Worm (Caenorhabditis elegans): ENCODE data around the gene nlp-41.

nlp-41 gene

DNA sequence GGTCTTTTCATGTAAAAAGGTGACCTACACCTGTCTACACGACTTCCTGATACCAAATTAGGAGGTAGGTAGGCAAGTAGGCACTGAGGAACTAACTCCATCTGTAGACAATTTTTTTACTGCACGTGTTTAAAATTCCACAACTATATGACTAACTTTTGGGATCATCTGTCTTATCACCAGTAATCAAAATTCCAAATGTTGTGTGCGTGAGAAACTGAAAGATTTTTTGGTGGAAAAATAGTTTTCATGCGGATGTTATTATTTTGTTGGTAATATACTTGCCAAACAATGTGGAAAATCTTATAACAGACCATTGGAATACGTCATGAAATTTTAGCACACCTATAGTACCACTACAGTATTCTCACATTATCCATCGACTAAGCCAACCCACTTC, 39.5 kb upstream of the nlp-41 start, which contains the start of gene K10H10.13:
K10H10.13 (minus strand) TSS at position 101 of the 400 bp plus-strand sequence.
- TF ChIP-seq fkh-10 (GFP tag; optimal IDR thresholded peaks at IDR 0.05) (no peak), ceh-63 (GFP tag; optimal IDR thresholded peaks at IDR 0.05) (no peak), nhr-76 (tag; optimal IDR thresholded peaks at IDR 0.05) (no peak), blmp-1 (tag; optimal IDR thresholded peaks at IDR 0.05) (no peak), grh-1 (GFP tag; IDR thresholded peaks at IDR 0.05) (no peak), sup-37 (GFP tag; optimal IDR thresholded peaks at IDR 0.05) (no peak), hlh-4 (tag; optimal IDR thresholded peaks at IDR 0.05) (no peak), sox-4 (tag; optimal IDR thresholded peaks at IDR 0.05) (no peak), nhr-84 (tag; optimal IDR thresholded peaks at IDR 0.05) (no peak), lsy-2 (tag; optimal IDR thresholded peaks at IDR 0.05) (no peak), tlp-1 (tag; optimal IDR thresholded peaks at IDR 0.05) (no peak), nhr-85 (tag) (no peak), ces-1 (GFP tag; optimal IDR thresholded peaks at IDR 0.05) (no peak), aha-1 (tag; optimal IDR thresholded peaks at IDR 0.05) (no peak), nhr-77 (tag; optimal IDR thresholded peaks at IDR 0.05) (no peak), nhr-28 (tag; optimal IDR thresholded peaks at IDR 0.05) (no peak), mab-9 (GFP tag; IDR thresholded peaks at IDR 0.05) (no peak), mep-1 (tag; optimal IDR thresholded peaks at IDR 0.05) (no peak)

DNA sequence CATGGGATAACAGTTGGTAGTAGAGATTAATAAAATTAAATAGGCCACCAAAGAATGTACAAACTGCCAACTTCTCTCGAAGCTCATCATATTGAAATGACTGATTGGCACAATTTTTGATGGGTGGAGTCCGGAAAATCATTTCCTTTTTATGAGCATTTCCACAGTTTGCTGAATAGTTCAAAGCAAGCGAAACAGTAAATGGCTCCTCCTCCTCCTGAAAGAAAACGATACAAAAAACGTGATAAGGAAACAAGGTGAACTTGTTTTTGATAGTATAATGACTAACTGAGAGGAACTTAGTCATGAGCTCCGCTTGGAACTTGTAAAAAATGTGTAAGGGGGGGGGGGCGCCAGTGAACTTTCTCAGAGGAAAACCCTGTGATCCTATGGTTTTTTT, 35.7 kb upstream of the nlp-41 start, which contains the start of gene K10H10.9:
K10H10.9 (minus strand) TSS at position 101 of the 400 bp plus-strand sequence.
- no peak for TF ChIP-seq lin-13 (GFP tag; optimal IDR thresholded peaks at IDR 0.05)
- TF ChIP-seq hlh-17 (GFP tag; optimal IDR thresholded peaks at IDR 0.05; ENCODE audit: borderline replicate concordance): no peak
- TF ChIP-seq C34B4.2 (tag; optimal IDR thresholded peaks at IDR 0.05): no peak
- no peak for TF ChIP-seq sptf-1 (tag; optimal IDR thresholded peaks at IDR 0.05)
- TF ChIP-seq isw-1 (GFP tag; IDR thresholded peaks at IDR 0.05): no peak
- TF ChIP-seq ets-5 (GFP tag; IDR thresholded peaks at IDR 0.05): no peak
- no peak for TF ChIP-seq nhr-20 (tag; optimal IDR thresholded peaks at IDR 0.05)

DNA sequence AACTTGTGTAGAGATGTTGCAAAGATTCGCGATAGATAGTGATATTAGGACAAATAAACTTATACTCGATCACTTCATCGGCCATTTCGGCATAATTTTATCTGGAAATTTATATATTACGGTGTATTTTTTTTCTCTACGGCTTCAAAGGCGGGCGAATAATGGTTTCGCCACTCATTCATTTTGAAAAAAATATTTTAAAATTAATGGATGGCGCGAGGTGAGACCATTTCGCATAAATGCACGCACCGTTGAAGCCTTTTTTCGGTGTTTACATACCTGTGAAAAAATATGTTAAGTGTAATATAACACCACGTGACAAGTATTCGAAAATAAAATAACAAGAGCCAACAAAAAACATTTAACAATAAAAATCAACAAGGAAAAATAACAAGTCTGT, 28.7 kb upstream of the nlp-41 start, which contains the start of gene btb-19:
btb-19 (minus strand) TSS at position 101 of the 400 bp plus-strand sequence.
- no peak for TF ChIP-seq C04F5.9 (tag; optimal IDR thresholded peaks at IDR 0.05)
- no peak for TF ChIP-seq nhr-12 (tag; optimal IDR thresholded peaks at IDR 0.05)
- no peak for TF ChIP-seq hpl-2 (GFP tag; optimal IDR thresholded peaks at IDR 0.05)
- TF ChIP-seq lin-15B (tag; optimal IDR thresholded peaks at IDR 0.05): no peak
- no peak for TF ChIP-seq pag-3 (tag; optimal IDR thresholded peaks at IDR 0.05; ENCODE audit: borderline replicate concordance, insufficient read depth)
- TF ChIP-seq ceh-8 (GFP tag; optimal IDR thresholded peaks at IDR 0.05): no peak
- no peak for TF ChIP-seq aha-1 (tag; optimal IDR thresholded peaks at IDR 0.05)
- no peak for TF ChIP-seq lir-3 (tag; optimal IDR thresholded peaks at IDR 0.05; ENCODE audit: poor library complexity)
- TF ChIP-seq blmp-1 (tag; optimal IDR thresholded peaks at IDR 0.05): no peak
- TF ChIP-seq F16B12.6 (tag; optimal IDR thresholded peaks at IDR 0.05): no peak
- TF ChIP-seq efl-3 (GFP tag; optimal IDR thresholded peaks at IDR 0.05): no peak
- no peak for TF ChIP-seq lin-35 (GFP tag; optimal IDR thresholded peaks at IDR 0.05)
- TF ChIP-seq sox-4 (tag; optimal IDR thresholded peaks at IDR 0.05): no peak

DNA sequence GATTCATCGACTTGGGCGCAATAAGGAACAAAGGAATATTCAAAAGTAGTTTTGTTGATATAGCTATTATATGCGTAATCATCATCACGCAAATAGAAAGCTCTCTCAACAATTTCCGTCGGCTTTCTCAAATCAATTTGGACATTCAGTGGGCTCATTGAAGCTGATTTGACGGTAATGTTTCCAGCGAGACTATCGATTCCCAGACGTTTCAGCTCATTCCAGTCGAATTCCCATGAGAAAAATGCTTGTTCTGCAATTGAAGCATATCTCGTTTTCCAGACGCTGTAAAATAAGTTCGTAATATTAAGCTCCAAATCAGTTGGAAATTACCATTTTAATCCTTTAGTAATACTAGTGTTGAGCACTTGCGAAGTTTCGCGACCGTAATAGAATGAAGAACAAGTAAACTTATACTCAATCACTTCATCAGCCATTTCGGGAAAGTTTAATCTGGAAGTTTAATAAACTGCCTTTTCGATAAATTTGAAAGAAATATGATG, 27.6 kb upstream of the nlp-41 start, which contains the start of gene btb-20:
btb-20 (minus strand) TSS at position 453 of the 503 bp plus-strand sequence.
- TF ChIP-seq nhr-47 (tag; optimal IDR thresholded peaks at IDR 0.05) (no peak), lin-39 (tag; optimal IDR thresholded peaks at IDR 0.05) (no peak), elt-2 (tag; optimal IDR thresholded peaks at IDR 0.05) (no peak), mef-2 (tag; optimal IDR thresholded peaks at IDR 0.05) (no peak)

Data from whole organism, L1 larva.